Fruit fly (Drosophila melanogaster): ENCODE data around the gene mura.

mura gene

DNA sequence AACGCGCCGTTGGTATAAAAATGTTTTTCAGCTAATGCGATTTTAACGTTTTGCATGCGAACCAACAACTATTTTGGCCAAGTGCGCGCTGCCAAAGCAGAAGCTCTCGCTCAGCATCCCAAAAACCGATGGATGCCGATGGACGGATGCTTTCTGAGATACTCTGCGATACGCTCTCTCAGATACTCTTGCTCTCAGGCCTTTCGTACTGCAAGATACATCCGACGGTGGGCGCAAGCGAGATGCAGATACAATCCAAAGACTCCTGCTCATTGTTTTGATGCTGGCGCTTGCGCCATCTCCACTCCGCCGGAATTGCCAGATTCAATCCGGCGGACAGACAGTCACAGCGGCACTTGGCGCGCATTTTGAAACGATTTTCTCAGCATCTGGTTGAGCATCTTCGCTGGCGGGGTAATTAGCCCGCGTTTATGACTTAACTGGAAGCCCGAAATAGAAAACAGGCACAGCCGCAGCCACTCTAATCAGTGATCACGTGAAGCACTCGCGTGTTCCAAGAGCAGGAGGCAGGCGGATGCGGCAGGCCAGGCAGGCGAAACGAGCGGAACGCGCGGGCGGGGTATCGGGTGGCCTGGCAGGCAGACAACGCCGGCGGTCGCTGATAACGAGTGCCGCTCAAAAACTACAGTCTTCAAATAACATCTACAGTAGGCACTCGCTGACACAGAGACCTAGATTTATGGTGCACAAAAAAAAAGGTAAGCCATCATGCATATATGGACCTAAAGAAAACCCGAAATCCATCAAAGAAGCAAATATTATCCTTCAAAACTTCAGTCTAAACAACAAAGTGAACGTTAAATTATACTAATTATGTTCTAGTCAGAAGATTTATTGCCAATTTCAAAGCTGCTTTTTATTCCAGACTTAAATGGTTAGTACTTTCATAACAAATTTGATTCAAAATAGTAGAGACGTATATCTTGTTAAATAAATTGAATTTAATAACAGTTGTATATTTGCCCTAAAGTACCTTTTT is 57.7 kb downstream of the mura start, which contains the start of gene CG16779 (continued):
- TF ChIP-seq nerfin-1 (tag; optimal IDR thresholded peaks at IDR 0.05) = peak; percentile 44
- TF ChIP-seq unpg (GFP tag; optimal IDR thresholded peaks at IDR 0.05) = no peak
- TF ChIP-seq ewg (GFP tag; optimal IDR thresholded peaks at IDR 0.05) = peak; percentile 100
- TF ChIP-seq oc (tag; optimal IDR thresholded peaks at IDR 0.05) = no peak
- TF ChIP-seq BEAF-32 (GFP tag; optimal IDR thresholded peaks at IDR 0.05) = no peak
- no peak for TF ChIP-seq Ets97D (GFP tag; optimal IDR thresholded peaks at IDR 0.05)
- TF ChIP-seq CG18599 (GFP tag; optimal IDR thresholded peaks at IDR 0.05) = peak; percentile 32
- TF ChIP-seq CG6254 (GFP tag; optimal IDR thresholded peaks at IDR 0.05) = no peak
- peak; percentile 19 for TF ChIP-seq CG18619 (GFP tag; optimal IDR thresholded peaks at IDR 0.05)
- TF ChIP-seq row (GFP tag; IDR thresholded peaks at IDR 0.05) = peak; percentile 71
- TF ChIP-seq Nf-YC (tag; optimal IDR thresholded peaks at IDR 0.05) = no peak
- TF ChIP-seq kay (GFP tag; optimal IDR thresholded peaks at IDR 0.05) = peak; percentile 5
- TF ChIP-seq ato (GFP tag; IDR thresholded peaks at IDR 0.05; ENCODE audit: partially characterized antibody) = no peak; the same call in 1 of the 2 replicates
- peak; percentile 15 for TF ChIP-seq Hmr (GFP tag; optimal IDR thresholded peaks at IDR 0.05)
- TF ChIP-seq CG17328 (GFP tag; IDR thresholded peaks at IDR 0.05) = no peak
- no peak for TF ChIP-seq CG6683 (GFP tag; optimal IDR thresholded peaks at IDR 0.05)
- TF ChIP-seq gt (GFP tag; IDR thresholded peaks at IDR 0.05) = no peak
- TF ChIP-seq Dek (tag; optimal IDR thresholded peaks at IDR 0.05) = no peak
- no peak for TF ChIP-seq HLH4C (GFP tag; IDR thresholded peaks at IDR 0.05; ENCODE audit: partially characterized antibody)
- TF ChIP-seq CG12769 (tag; optimal IDR thresholded peaks at IDR 0.05) = no peak
- no peak for TF ChIP-seq Dfd (GFP tag; optimal IDR thresholded peaks at IDR 0.05)
- TF ChIP-seq CG10267 (tag; optimal IDR thresholded peaks at IDR 0.05) = peak; percentile 39
- TF ChIP-seq Dip2 (GFP tag; IDR thresholded peaks at IDR 0.05) = no peak
- TF ChIP-seq Dp (GFP tag; optimal IDR thresholded peaks at IDR 0.05) = peak; percentile 89
- no peak for TF ChIP-seq CG4617 (GFP tag; optimal IDR thresholded peaks at IDR 0.05; ENCODE audit: borderline replicate concordance)
- peak in 1 of 2 experiments; percentile 10 for TF ChIP-seq bsh (GFP tag; optimal IDR thresholded peaks at IDR 0.05)
- no peak for TF ChIP-seq Atf6 (GFP tag; IDR thresholded peaks at IDR 0.05)
- peak; percentile 31 for TF ChIP-seq Fer3 (tag; optimal IDR thresholded peaks at IDR 0.05)
- peak; percentile 29 for TF ChIP-seq Hsf (GFP tag; optimal IDR thresholded peaks at IDR 0.05)
- no peak for TF ChIP-seq wor (GFP tag; IDR thresholded peaks at IDR 0.05)
- no peak for TF ChIP-seq grn (GFP tag; optimal IDR thresholded peaks at IDR 0.05)
- TF ChIP-seq Mes4 (GFP tag; optimal IDR thresholded peaks at IDR 0.05) = no peak
- no peak for TF ChIP-seq CG4730 (GFP tag; IDR thresholded peaks at IDR 0.05)
- TF ChIP-seq CG14441 (GFP tag; IDR thresholded peaks at IDR 0.05) = peak; percentile 27; the same call in 1 of the 2 replicates
- TF ChIP-seq yki (optimal IDR thresholded peaks at IDR 0.05) = no peak
- peak; percentile 33; the same call in 1 of the 2 replicates for TF ChIP-seq lmd (GFP tag; IDR thresholded peaks at IDR 0.05)
- peak in 1 of 3 experiments; percentile 65 for TF ChIP-seq lola (GFP tag; optimal IDR thresholded peaks at IDR 0.05)
- TF ChIP-seq grau (tag; optimal IDR thresholded peaks at IDR 0.05) = peak; percentile 90
- no peak for TF ChIP-seq pum (GFP tag; optimal IDR thresholded peaks at IDR 0.05)
- no peak for TF ChIP-seq pfk (GFP tag; optimal IDR thresholded peaks at IDR 0.05)
- peak; percentile 73 for TF ChIP-seq CG17361 (GFP tag; IDR thresholded peaks at IDR 0.05)
- TF ChIP-seq Blimp-1 (GFP tag; optimal IDR thresholded peaks at IDR 0.05) = peak; percentile 30
- no peak for TF ChIP-seq Kr (GFP tag; optimal IDR thresholded peaks at IDR 0.05)
- no peak for TF ChIP-seq cato (GFP tag; optimal IDR thresholded peaks at IDR 0.05; ENCODE audit: borderline replicate concordance)
- no peak for TF ChIP-seq NC2α (GFP tag; optimal IDR thresholded peaks at IDR 0.05)
- TF ChIP-seq eyg (GFP tag; optimal IDR thresholded peaks at IDR 0.05) = no peak
- TF ChIP-seq Dref (GFP tag; IDR thresholded peaks at IDR 0.05) = 0 out of 2 replicates have a peak, but pooled peaks have one; percentile 17
